Fruit fly (Drosophila melanogaster) whole organism, embryonic: Measurements from ENCODE around the gene S6KL.

Source experiments
- Abd-B ChIP-seq: fragments of 200-800 bp; sonication (Bioruptor generic); optimal IDR thresholded peaks from 2 replicates; lab custom pipeline; 2018; ENCODE audit warnings: missing biosample characterization, mild to moderate bottlenecking, missing genetic modification characterization, moderate library complexity
- Atf6 ChIP-seq: fragments of 200-800 bp; sonication (Bioruptor generic); IDR thresholded peaks from 2 replicates; pipeline ENCODE4 v1.3.6; 2022; ENCODE audit warnings: missing biosample characterization, missing genetic modification characterization
- Bdp1 ChIP-seq: fragments of 200-800 bp; sonication (Bioruptor generic); optimal IDR thresholded peaks from 3 replicates; lab custom pipeline; 2016; ENCODE audit warnings: missing biosample characterization, missing genetic modification characterization
- CG10462 ChIP-seq: fragments of 200-800 bp; sonication (Bioruptor generic); optimal IDR thresholded peaks from 2 replicates; lab custom pipeline; 2016; ENCODE audit warnings: missing biosample characterization, missing genetic modification characterization
- CG10654 ChIP-seq: fragments of 200-800 bp; sonication (Bioruptor generic); optimal IDR thresholded peaks from 2 replicates; lab custom pipeline; 2016; ENCODE audit warnings: missing biosample characterization, missing genetic modification characterization
- CG11093 ChIP-seq: fragments of 200-800 bp; sonication (Bioruptor generic); IDR thresholded peaks from 3 replicates; pipeline ENCODE4 v1.3.6; 2022; ENCODE audit warnings: missing biosample characterization, missing genetic modification characterization
- CG12071 ChIP-seq: fragments of 200-800 bp; sonication (Bioruptor generic); optimal IDR thresholded peaks from 3 replicates; lab custom pipeline; 2018; ENCODE audit warnings: missing biosample characterization, mild to moderate bottlenecking, missing genetic modification characterization
- CG12659 ChIP-seq: fragments of 200-800 bp; sonication (Bioruptor generic); optimal IDR thresholded peaks from 3 replicates; lab custom pipeline; 2017; ENCODE audit warnings: mild to moderate bottlenecking, missing biosample characterization, missing genetic modification reagents, missing genetic modification characterization
- CG14710 ChIP-seq: fragments of 200-800 bp; sonication (Bioruptor generic); optimal IDR thresholded peaks from 3 replicates; lab custom pipeline; 2019; ENCODE audit warnings: missing biosample characterization, mild to moderate bottlenecking, missing genetic modification characterization, moderate library complexity
- CG15073 ChIP-seq: fragments of 200-800 bp; sonication (Bioruptor generic); optimal IDR thresholded peaks from 2 replicates; lab custom pipeline; 2016; ENCODE audit warnings: missing biosample characterization, missing genetic modification characterization
- CG15514 ChIP-seq: fragments of 200-800 bp; sonication (Bioruptor generic); optimal IDR thresholded peaks from 3 replicates; lab custom pipeline; 2017; ENCODE audit warnings: missing biosample characterization, missing genetic modification characterization, mild to moderate bottlenecking, moderate library complexity, missing genetic modification reagents
- CG17186 ChIP-seq: fragments of 200-800 bp; sonication (Bioruptor generic); optimal IDR thresholded peaks from 3 replicates; lab custom pipeline; 2017; ENCODE audit warnings: missing biosample characterization, missing genetic modification reagents, missing genetic modification characterization
- CG2678 ChIP-seq: fragments of 200-800 bp; sonication (Bioruptor generic); optimal IDR thresholded peaks from 3 replicates; lab custom pipeline; 2019; ENCODE audit warnings: missing biosample characterization, mild to moderate bottlenecking, missing genetic modification characterization, moderate library complexity
- CG2712 ChIP-seq: fragments of 200-800 bp; optimal IDR thresholded peaks from 3 replicates; lab custom pipeline; 2019; ENCODE audit warnings: missing biosample characterization, mild to moderate bottlenecking, missing genetic modification characterization, moderate library complexity
- CG3065 ChIP-seq: fragments of 200-800 bp; sonication (Bioruptor generic); optimal IDR thresholded peaks from 2 replicates; lab custom pipeline; 2016; ENCODE audit warnings: missing biosample characterization, missing genetic modification characterization
- CG4282 ChIP-seq: fragments of 200-800 bp; sonication (Bioruptor generic); optimal IDR thresholded peaks from 2 replicates; lab custom pipeline; 2016; ENCODE audit warnings: missing biosample characterization, missing genetic modification characterization
- CG4404 ChIP-seq: fragments of 200-800 bp; sonication (Bioruptor generic); IDR thresholded peaks from 2 replicates; pipeline ENCODE4 v1.3.6; 2022; ENCODE audit warnings: missing biosample characterization, missing genetic modification characterization
- CG4424 ChIP-seq: fragments of 200-800 bp; sonication (Bioruptor generic); optimal IDR thresholded peaks from 3 replicates; lab custom pipeline; 2016; ENCODE audit warnings: missing biosample characterization, missing genetic modification characterization
- CG4820 ChIP-seq: fragments of 200-800 bp; sonication (Bioruptor generic); optimal IDR thresholded peaks from 3 replicates; lab custom pipeline; 2016; ENCODE audit warnings: missing biosample characterization, missing genetic modification characterization
- CG6683 ChIP-seq: fragments of 200-800 bp; sonication (Bioruptor generic); optimal IDR thresholded peaks from 2 replicates; lab custom pipeline; 2017; ENCODE audit warnings: missing biosample characterization, mild to moderate bottlenecking, missing genetic modification characterization, missing genetic modification reagents
- Camta ChIP-seq: fragments of 200-800 bp; sonication (Bioruptor generic); optimal IDR thresholded peaks from 2 replicates; lab custom pipeline; 2016; ENCODE audit warnings: missing biosample characterization, missing genetic modification characterization
- Dip3 ChIP-seq: fragments of 200-800 bp; sonication (Bioruptor generic); optimal IDR thresholded peaks from 3 replicates; lab custom pipeline; 2016; ENCODE audit warnings: missing biosample characterization, missing genetic modification characterization
- ERR ChIP-seq: fragments of 200-800 bp; sonication (Bioruptor generic); optimal IDR thresholded peaks from 2 replicates; lab custom pipeline; 2016; ENCODE audit warnings: missing biosample characterization, missing genetic modification characterization
- Ets65A ChIP-seq: fragments of 200-800 bp; sonication (Bioruptor generic); peaks from one replicate; lab custom pipeline; 2016; ENCODE audit warnings: missing biosample characterization, missing genetic modification characterization
- Ets97D ChIP-seq: fragments of 200-800 bp; sonication (Bioruptor generic); optimal IDR thresholded peaks from 3 replicates; lab custom pipeline; 2016; ENCODE audit warnings: missing biosample characterization, missing genetic modification characterization
- Hr78 ChIP-seq, 2 experiments: fragments of 200-800 bp in 1 of 2; fragments of >200 bp in 1 of 2; sonication (Bioruptor generic) in 1 of 2; optimal IDR thresholded peaks; 2 replicates each; lab custom pipeline; 2017 to 2019; ENCODE audit warnings: missing biosample characterization in 2 of 2, missing genetic modification characterization in 2 of 2, mild to moderate bottlenecking in 1 of 2, moderate library complexity in 1 of 2
- NC2α ChIP-seq: fragments of 200-800 bp; sonication (Bioruptor generic); optimal IDR thresholded peaks from 2 replicates; lab custom pipeline; 2016; ENCODE audit warnings: missing biosample characterization, missing genetic modification characterization
- Sry-β ChIP-seq: fragments of 200-800 bp; sonication (Bioruptor generic); optimal IDR thresholded peaks from 2 replicates; lab custom pipeline; 2018; ENCODE audit warnings: missing biosample characterization, mild to moderate bottlenecking, missing genetic modification characterization, moderate library complexity
- Stat92E ChIP-seq, 3 experiments: fragments of >200 bp in 2 of 3; fragments of 200-800 bp in 1 of 3; sonication (Bioruptor generic) in 1 of 3; optimal IDR thresholded peaks; 2 replicates each; lab custom pipeline; 2017 to 2019; ENCODE audit warnings: missing biosample characterization in 3 of 3, missing genetic modification characterization in 3 of 3, mild to moderate bottlenecking in 1 of 3, moderate library complexity in 1 of 3
- al ChIP-seq: fragments of 200-800 bp; sonication (Bioruptor generic); IDR thresholded peaks from 2 replicates; pipeline ENCODE4 v1.3.6; 2022; ENCODE audit warnings: missing biosample characterization, missing genetic modification characterization
- bab2 ChIP-seq: fragments of 200-800 bp; sonication (Bioruptor generic); optimal IDR thresholded peaks from 2 replicates; lab custom pipeline; 2016; ENCODE audit warnings: missing biosample characterization, missing genetic modification characterization
- bsh ChIP-seq, 2 experiments: fragments of 200-800 bp; sonication (Bioruptor generic); optimal IDR thresholded peaks; 2 replicates each; lab custom pipeline; 2017 to 2018; ENCODE audit warnings: mild to moderate bottlenecking in 2 of 2, missing biosample characterization in 2 of 2, missing genetic modification characterization in 2 of 2, moderate library complexity in 1 of 2
- dmrt11E ChIP-seq: fragments of 200-800 bp; sonication (Bioruptor generic); optimal IDR thresholded peaks from 3 replicates; lab custom pipeline; 2018; ENCODE audit warnings: missing biosample characterization, mild to moderate bottlenecking, missing genetic modification characterization, moderate library complexity
- dysf ChIP-seq: fragments of 200-800 bp; sonication (Bioruptor generic); IDR thresholded peaks from 3 replicates; pipeline ENCODE4 v1.3.6; 2022; ENCODE audit warnings: missing biosample characterization, missing genetic modification characterization
- fru ChIP-seq: fragments of >200 bp; optimal IDR thresholded peaks from 2 replicates; lab custom pipeline; 2017
- gcm ChIP-seq: fragments of 200-800 bp; sonication (Bioruptor generic); optimal IDR thresholded peaks from 2 replicates; lab custom pipeline; 2019; ENCODE audit warnings: missing biosample characterization, mild to moderate bottlenecking, missing genetic modification characterization, moderate library complexity
- gcm2 ChIP-seq: fragments of 200-800 bp; sonication (Bioruptor generic); optimal IDR thresholded peaks from 2 replicates; lab custom pipeline; 2016; ENCODE audit warnings: missing biosample characterization, missing genetic modification characterization
- gfzf ChIP-seq: fragments of 200-800 bp; sonication (Bioruptor generic); optimal IDR thresholded peaks from 2 replicates; lab custom pipeline; 2016; ENCODE audit warnings: missing biosample characterization, mild to moderate bottlenecking, missing genetic modification characterization, moderate library complexity
- klu ChIP-seq: fragments of 200-800 bp; sonication (Bioruptor generic); IDR thresholded peaks from 2 replicates; pipeline ENCODE4 v1.3.6; 2022; ENCODE audit warnings: missing biosample characterization, missing genetic modification characterization
- knrl ChIP-seq: fragments of 200-800 bp; sonication (Bioruptor generic); IDR thresholded peaks from 3 replicates; pipeline ENCODE4 v1.3.6; 2022; ENCODE audit warnings: missing biosample characterization, missing genetic modification characterization; ENCODE audit not compliant: partially characterized antibody
- lilli ChIP-seq: fragments of 200-800 bp; sonication (Bioruptor generic); optimal IDR thresholded peaks from 3 replicates; lab custom pipeline; 2016; ENCODE audit warnings: missing biosample characterization, missing genetic modification characterization
- lmd ChIP-seq: fragments of 200-800 bp; sonication (Bioruptor generic); IDR thresholded peaks from 2 replicates; pipeline ENCODE4 v1.3.6; 2022; ENCODE audit warnings: missing biosample characterization, missing genetic modification characterization
- prd ChIP-seq, 3 experiments: fragments of >200 bp in 2 of 3; fragments of 200-800 bp in 1 of 3; sonication (Bioruptor generic) in 1 of 3; optimal IDR thresholded peaks in 2 of 3; IDR thresholded peaks in 1 of 3; 2 replicates in 2 of 3; 3 replicates in 1 of 3; pipeline versions ENCODE4 v1.3.6 to Lab custom; 2017 to 2022; ENCODE audit warnings: missing biosample characterization in 1 of 3, missing genetic modification characterization in 1 of 3
- sens ChIP-seq: fragments of 200-800 bp; sonication (Bioruptor generic); peaks from one replicate; lab custom pipeline; 2016; ENCODE audit warnings: missing biosample characterization, missing genetic modification characterization
- sqz ChIP-seq: fragments of 200-800 bp; sonication (Bioruptor generic); optimal IDR thresholded peaks from 3 replicates; lab custom pipeline; 2018; ENCODE audit warnings: missing biosample characterization, mild to moderate bottlenecking, missing genetic modification characterization
- sr ChIP-seq: fragments of 200-800 bp; sonication (Bioruptor generic); IDR thresholded peaks from 3 replicates; pipeline ENCODE4 v1.3.6; 2022; ENCODE audit warnings: missing biosample characterization, missing genetic modification characterization
- stwl ChIP-seq: fragments of 200-800 bp; sonication (Bioruptor generic); optimal IDR thresholded peaks from 3 replicates; lab custom pipeline; 2018; ENCODE audit warnings: missing biosample characterization, mild to moderate bottlenecking, missing genetic modification characterization, moderate library complexity
- tx ChIP-seq: fragments of 200-800 bp; sonication (Bioruptor generic); optimal IDR thresholded peaks from 2 replicates; lab custom pipeline; 2016; ENCODE audit warnings: missing biosample characterization, missing genetic modification characterization
- yki ChIP-seq: fragments of >200 bp; optimal IDR thresholded peaks from 3 replicates; lab custom pipeline; 2018

S6KL gene

DNA sequence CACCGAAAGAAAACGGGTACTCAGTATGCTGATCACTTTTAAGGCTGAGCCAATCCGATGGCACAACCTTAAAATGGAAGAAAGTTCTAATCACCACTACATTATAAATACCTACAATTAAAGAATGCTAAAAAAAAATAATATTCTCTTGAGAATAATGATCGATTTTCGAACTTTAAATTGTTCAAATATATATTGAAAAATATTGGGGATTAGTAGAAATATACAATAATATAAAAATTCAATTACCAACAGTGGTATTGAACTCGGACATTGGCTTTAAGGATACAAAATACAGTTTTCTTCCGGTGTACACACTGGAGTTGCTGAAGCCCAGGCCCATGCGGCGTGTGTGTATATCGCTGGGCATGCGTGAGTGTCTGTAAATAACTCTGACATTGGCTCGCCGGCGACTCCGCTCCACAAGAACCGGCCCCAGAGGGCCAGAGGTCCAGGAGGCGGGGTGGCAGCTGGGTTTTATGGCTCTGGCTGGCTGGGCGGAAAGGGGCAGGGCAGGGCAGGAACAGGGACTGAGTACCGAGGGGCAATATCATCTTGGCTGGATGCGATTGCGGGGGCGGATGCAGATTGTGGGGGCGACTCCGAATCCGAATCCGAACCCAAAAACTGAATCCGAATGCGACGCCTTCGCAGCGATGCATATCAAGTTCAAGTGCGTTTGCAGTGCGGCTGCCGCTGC is 12.3 kb upstream of the S6KL start (continued):
- peak in 1 of 2 experiments; percentile 42 for TF ChIP-seq Hr78 (GFP tag; optimal IDR thresholded peaks at IDR 0.05; lab: Kevin White, UChicago)
- peak; percentile 93 for TF ChIP-seq sens (GFP tag; lab: Kevin White, UChicago)
- TF ChIP-seq knrl (GFP tag; lab: Robert Waterston, UW): no peak
- peak; percentile 82 for TF ChIP-seq CG14710 (tag; lab: Kevin White, UChicago)
- TF ChIP-seq sqz (GFP tag; lab: Kevin White, UChicago): no peak
- TF ChIP-seq Camta (GFP tag; lab: Kevin White, UChicago): no peak
- TF ChIP-seq klu (GFP tag; lab: Robert Waterston, UW): no peak
- TF ChIP-seq lilli (GFP tag; lab: Kevin White, UChicago): peak; percentile 29
- TF ChIP-seq CG4282: no peak
- no peak for TF ChIP-seq Ets97D
- TF ChIP-seq CG12659 (GFP tag; lab: Kevin White, UChicago): peak; percentile 43
- peak; percentile 66 for TF ChIP-seq CG4424 (GFP tag; lab: Kevin White, UChicago)
- TF ChIP-seq Stat92E (GFP tag; optimal IDR thresholded peaks at IDR 0.05; lab: Kevin White, UChicago): peak in 1 of 3 experiments; percentile 55
- 0 out of 3 replicates have a peak, but pooled peaks have one; percentile 46 for TF ChIP-seq sr (GFP tag; lab: Robert Waterston, UW)
- TF ChIP-seq CG15514: no peak
- TF ChIP-seq bsh (GFP tag; optimal IDR thresholded peaks at IDR 0.05; lab: Kevin White, UChicago): peak; percentile 84 to 86
- peak; percentile 41; the same call in 1 of the 3 replicates for TF ChIP-seq dysf (GFP tag; lab: Robert Waterston, UW)
- TF ChIP-seq CG6683 (GFP tag; lab: Kevin White, UChicago): no peak
- TF ChIP-seq CG12071: no peak
- TF ChIP-seq stwl (tag; lab: Kevin White, UChicago): no peak
- TF ChIP-seq CG15073 (GFP tag; lab: Kevin White, UChicago): no peak
- 0 out of 3 replicates have a peak, but pooled peaks have one; percentile 12 for TF ChIP-seq CG11093 (GFP tag; lab: Robert Waterston, UW)
- TF ChIP-seq CG17186 (GFP tag; lab: Kevin White, UChicago): no peak
- TF ChIP-seq CG4404 (GFP tag; lab: Robert Waterston, UW): no peak
- TF ChIP-seq Ets65A (GFP tag; lab: Kevin White, UChicago): peak; percentile 27
- TF ChIP-seq CG2712 (tag; lab: Kevin White, UChicago): peak; percentile 83
- peak; percentile 47 for TF ChIP-seq CG10654 (GFP tag; lab: Kevin White, UChicago)
- TF ChIP-seq NC2α (GFP tag; lab: Kevin White, UChicago): no peak
- no peak for TF ChIP-seq al (GFP tag; lab: Robert Waterston, UW)
- no peak for TF ChIP-seq prd (optimal IDR thresholded peaks at IDR 0.05; lab: Kevin White, UChicago)
- TF ChIP-seq prd (GFP tag; IDR thresholded peaks at IDR 0.05; lab: Robert Waterston, UW): peak; percentile 14; the same call in 1 of the 3 replicates
- no peak for TF ChIP-seq yki
- peak; percentile 54 for TF ChIP-seq Abd-B (GFP tag; lab: Kevin White, UChicago)
- TF ChIP-seq CG2678 (tag; lab: Kevin White, UChicago): peak; percentile 73
- peak; percentile 89 for TF ChIP-seq dmrt11E
- TF ChIP-seq ERR: no peak
- TF ChIP-seq Atf6: no peak
- TF ChIP-seq CG4820 (GFP tag; lab: Kevin White, UChicago): peak; percentile 35
- TF ChIP-seq lmd (GFP tag; lab: Robert Waterston, UW): peak; percentile 49; the same call in 1 of the 2 replicates
- no peak for TF ChIP-seq fru
- peak; percentile 43 for TF ChIP-seq CG10462 (GFP tag; lab: Kevin White, UChicago)
- TF ChIP-seq tx (GFP tag; lab: Kevin White, UChicago): no peak
- TF ChIP-seq bab2 (GFP tag; lab: Kevin White, UChicago): peak; percentile 0
- TF ChIP-seq gcm2 (GFP tag; lab: Kevin White, UChicago): no peak
- no peak for TF ChIP-seq Sry-β (GFP tag; lab: Kevin White, UChicago)
- peak; percentile 72 for TF ChIP-seq gcm
- TF ChIP-seq Dip3 (GFP tag; lab: Kevin White, UChicago): no peak
- TF ChIP-seq gfzf (GFP tag; lab: Kevin White, UChicago): no peak
- no peak for TF ChIP-seq CG3065 (GFP tag; lab: Kevin White, UChicago)
- peak; percentile 15 for TF ChIP-seq Bdp1 (GFP tag; lab: Kevin White, UChicago)
